Fruit fly (Drosophila melanogaster) whole organism, embryonic: Measurements from ENCODE around the gene nuf.

ENCODE experiments used
- Adf1 ChIP-seq: fragments of 200-800 bp; sonication (Bioruptor generic); IDR thresholded peaks from 2 replicates; pipeline ENCODE4 v1.3.6; 2022; ENCODE audit warnings: missing biosample characterization, missing genetic modification characterization
- Atf6 ChIP-seq: fragments of 200-800 bp; sonication (Bioruptor generic); IDR thresholded peaks from 2 replicates; pipeline ENCODE4 v1.3.6; 2022; ENCODE audit warnings: missing biosample characterization, missing genetic modification characterization
- CG10267 ChIP-seq: fragments of 200-800 bp; sonication (Bioruptor generic); optimal IDR thresholded peaks from 2 replicates; lab custom pipeline; 2018; ENCODE audit warnings: missing biosample characterization, mild to moderate bottlenecking, missing genetic modification characterization, moderate library complexity
- CG10565 ChIP-seq: fragments of 200-800 bp; sonication (Bioruptor generic); optimal IDR thresholded peaks from 3 replicates; lab custom pipeline; 2016; ENCODE audit warnings: missing biosample characterization, mild to moderate bottlenecking, missing genetic modification characterization
- CG11093 ChIP-seq: fragments of 200-800 bp; sonication (Bioruptor generic); IDR thresholded peaks from 3 replicates; pipeline ENCODE4 v1.3.6; 2022; ENCODE audit warnings: missing biosample characterization, missing genetic modification characterization
- CG12236 ChIP-seq: fragments of 200-800 bp; sonication (Bioruptor generic); optimal IDR thresholded peaks from 2 replicates; lab custom pipeline; 2016; ENCODE audit warnings: missing biosample characterization, missing genetic modification characterization
- CG12769 ChIP-seq: fragments of 200-800 bp; sonication (Bioruptor generic); optimal IDR thresholded peaks from 2 replicates; lab custom pipeline; 2019; ENCODE audit warnings: missing biosample characterization, mild to moderate bottlenecking, missing genetic modification characterization, moderate library complexity
- CG15479 ChIP-seq: fragments of 200-800 bp; sonication (Bioruptor generic); optimal IDR thresholded peaks from 3 replicates; lab custom pipeline; 2019; ENCODE audit warnings: missing biosample characterization, mild to moderate bottlenecking, missing genetic modification characterization, moderate library complexity
- CG16813 ChIP-seq: fragments of 200-800 bp; sonication (Bioruptor generic); IDR thresholded peaks from 3 replicates; pipeline ENCODE4 v1.3.6; 2022; ENCODE audit warnings: missing biosample characterization, missing genetic modification characterization; ENCODE audit not compliant: partially characterized antibody
- CG17568 ChIP-seq: fragments of 200-800 bp; sonication (Bioruptor generic); optimal IDR thresholded peaks from 2 replicates; lab custom pipeline; 2018; ENCODE audit warnings: missing biosample characterization, mild to moderate bottlenecking, missing genetic modification characterization, moderate library complexity
- CG17912 ChIP-seq: fragments of 200-800 bp; sonication (Bioruptor generic); optimal IDR thresholded peaks from 2 replicates; lab custom pipeline; 2018; ENCODE audit warnings: missing biosample characterization, mild to moderate bottlenecking, missing genetic modification characterization
- CG31441 ChIP-seq: fragments of 200-800 bp; sonication (Bioruptor generic); IDR thresholded peaks from 2 replicates; pipeline ENCODE4 v1.3.6; 2022; ENCODE audit warnings: missing biosample characterization, missing genetic modification characterization
- CG32532 ChIP-seq: fragments of 200-800 bp; sonication (Bioruptor generic); IDR thresholded peaks from 2 replicates; pipeline ENCODE4 v1.3.6; 2022; ENCODE audit warnings: missing biosample characterization, missing genetic modification characterization
- CG3726 ChIP-seq: fragments of 200-800 bp; sonication (Bioruptor generic); IDR thresholded peaks from 3 replicates; pipeline ENCODE4, ENCODE4 v1.3.6; 2022; ENCODE audit warnings: missing biosample characterization, missing genetic modification characterization
- CG3847 ChIP-seq: fragments of 200-800 bp; sonication (Bioruptor generic); IDR thresholded peaks from 2 replicates; pipeline ENCODE4 v1.3.6; 2022; ENCODE audit warnings: missing biosample characterization, missing genetic modification characterization
- CG4730 ChIP-seq: fragments of 200-800 bp; sonication (Bioruptor generic); IDR thresholded peaks from 2 replicates; pipeline ENCODE4 v1.3.6; 2022; ENCODE audit warnings: missing biosample characterization, missing genetic modification characterization
- CG6683 ChIP-seq: fragments of 200-800 bp; sonication (Bioruptor generic); optimal IDR thresholded peaks from 2 replicates; lab custom pipeline; 2017; ENCODE audit warnings: missing biosample characterization, mild to moderate bottlenecking, missing genetic modification characterization, missing genetic modification reagents
- CG6791 ChIP-seq: fragments of 200-800 bp; sonication (Bioruptor generic); IDR thresholded peaks from 3 replicates; pipeline ENCODE4 v1.3.6; 2022; ENCODE audit warnings: missing biosample characterization, missing genetic modification characterization; ENCODE audit not compliant: partially characterized antibody
- CG7372 ChIP-seq: fragments of 200-800 bp; sonication (Bioruptor generic); IDR thresholded peaks from 2 replicates; pipeline ENCODE4 v1.3.6; 2022; ENCODE audit warnings: missing biosample characterization, missing genetic modification characterization
- CG9876 ChIP-seq: fragments of 200-800 bp; sonication (Bioruptor generic); optimal IDR thresholded peaks from 2 replicates; lab custom pipeline; 2016; ENCODE audit warnings: missing biosample characterization, missing genetic modification characterization
- Dip2 ChIP-seq: fragments of 200-800 bp; sonication (Bioruptor generic); IDR thresholded peaks from 2 replicates; pipeline ENCODE4 v1.3.6; 2022; ENCODE audit warnings: missing biosample characterization, missing genetic modification characterization
- Gsc ChIP-seq: fragments of 200-800 bp; sonication (Bioruptor generic); IDR thresholded peaks from 2 replicates; pipeline ENCODE4 v1.3.6; 2022; ENCODE audit warnings: missing biosample characterization, missing genetic modification characterization
- HmgD ChIP-seq: fragments of 200-800 bp; sonication (Bioruptor generic); optimal IDR thresholded peaks from 3 replicates; lab custom pipeline; 2016; ENCODE audit warnings: missing biosample characterization, missing genetic modification characterization
- Med ChIP-seq: fragments of 200-800 bp; sonication (Bioruptor generic); peaks from one replicate; lab custom pipeline; 2016; ENCODE audit warnings: missing biosample characterization, missing genetic modification characterization, mild to moderate bottlenecking, inconsistent platforms, moderate library complexity
- Mrtf ChIP-seq: fragments of 200-800 bp; sonication (Bioruptor generic); IDR thresholded peaks from 3 replicates; pipeline ENCODE4 v1.3.6; 2022; ENCODE audit warnings: missing biosample characterization, missing genetic modification characterization
- Rfx ChIP-seq: fragments of 200-800 bp; sonication (Bioruptor generic); IDR thresholded peaks from 2 replicates; pipeline ENCODE4 v1.3.6; 2022; ENCODE audit warnings: missing biosample characterization, missing genetic modification characterization
- Spps ChIP-seq: fragments of 200-800 bp; sonication (Bioruptor generic); optimal IDR thresholded peaks from 2 replicates; lab custom pipeline; 2018; ENCODE audit warnings: missing biosample characterization, mild to moderate bottlenecking, missing genetic modification characterization
- Trl ChIP-seq, 3 experiments: fragments of >200 bp in 2 of 3; fragments of 200-800 bp in 1 of 3; sonication (Bioruptor generic) in 1 of 3; optimal IDR thresholded peaks; 2 replicates in 1 of 3; 3 replicates in 2 of 3; lab custom pipeline; 2016 to 2017; ENCODE audit warnings: missing biosample characterization in 1 of 3, missing genetic modification characterization in 1 of 3
- ab ChIP-seq: fragments of 200-800 bp; sonication (Bioruptor generic); optimal IDR thresholded peaks from 2 replicates; lab custom pipeline; 2016; ENCODE audit warnings: missing biosample characterization, missing genetic modification characterization
- bigmax ChIP-seq: fragments of 200-800 bp; sonication (Bioruptor generic); optimal IDR thresholded peaks from 2 replicates; lab custom pipeline; 2018; ENCODE audit warnings: missing biosample characterization, mild to moderate bottlenecking, missing genetic modification characterization
- cg ChIP-seq: fragments of 200-800 bp; sonication (Bioruptor generic); optimal IDR thresholded peaks from 3 replicates; lab custom pipeline; 2019; ENCODE audit warnings: missing biosample characterization, mild to moderate bottlenecking, missing genetic modification characterization, moderate library complexity
- chif ChIP-seq, 2 experiments: fragments of 200-800 bp; sonication (Bioruptor generic); optimal IDR thresholded peaks; 3 replicates each; lab custom pipeline; 2016; ENCODE audit warnings: missing biosample characterization in 2 of 2, missing genetic modification characterization in 2 of 2
- dmrt99B ChIP-seq: fragments of 200-800 bp; sonication (Bioruptor generic); optimal IDR thresholded peaks from 2 replicates; lab custom pipeline; 2018; ENCODE audit warnings: missing biosample characterization, mild to moderate bottlenecking, missing genetic modification characterization, moderate library complexity
- en ChIP-seq: fragments of 200-800 bp; sonication (Bioruptor generic); optimal IDR thresholded peaks from 2 replicates; lab custom pipeline; 2016; ENCODE audit warnings: missing biosample characterization, missing genetic modification characterization
- fu2 ChIP-seq: fragments of 200-800 bp; sonication (Bioruptor generic); optimal IDR thresholded peaks from 2 replicates; lab custom pipeline; 2016; ENCODE audit warnings: missing biosample characterization, missing genetic modification characterization
- hb ChIP-seq: fragments of 200-800 bp; sonication (Bioruptor generic); IDR thresholded peaks from 3 replicates; pipeline ENCODE4 v1.3.6; 2022; ENCODE audit warnings: missing biosample characterization, missing genetic modification characterization; ENCODE audit not compliant: partially characterized antibody
- mirr ChIP-seq: fragments of 200-800 bp; sonication (Bioruptor generic); optimal IDR thresholded peaks from 3 replicates; lab custom pipeline; 2018; ENCODE audit warnings: missing biosample characterization, mild to moderate bottlenecking, missing genetic modification characterization
- nau ChIP-seq: fragments of 200-800 bp; sonication (Bioruptor generic); optimal IDR thresholded peaks from 3 replicates; lab custom pipeline; 2017; ENCODE audit warnings: missing biosample characterization, mild to moderate bottlenecking, missing genetic modification characterization, missing genetic modification reagents
- nerfin-1 ChIP-seq: fragments of 200-800 bp; sonication (Bioruptor generic); optimal IDR thresholded peaks from 3 replicates; lab custom pipeline; 2019; ENCODE audit warnings: missing biosample characterization, mild to moderate bottlenecking, missing genetic modification characterization, moderate library complexity
- otp ChIP-seq: fragments of 200-800 bp; sonication (Bioruptor generic); IDR thresholded peaks from 3 replicates; pipeline ENCODE4, ENCODE4 v1.3.6; 2022; ENCODE audit warnings: missing biosample characterization, missing genetic modification characterization
- pnt ChIP-seq: fragments of 200-800 bp; sonication (Bioruptor generic); optimal IDR thresholded peaks from 3 replicates; lab custom pipeline; 2016; ENCODE audit warnings: missing biosample characterization, missing genetic modification characterization
- pros ChIP-seq: fragments of 200-800 bp; sonication (Bioruptor generic); optimal IDR thresholded peaks from 3 replicates; lab custom pipeline; 2019; ENCODE audit warnings: missing biosample characterization, mild to moderate bottlenecking, missing genetic modification characterization, moderate library complexity
- ranshi ChIP-seq: fragments of 200-800 bp; sonication (Bioruptor generic); IDR thresholded peaks from 2 replicates; pipeline ENCODE4 v1.3.6; 2022; ENCODE audit warnings: missing biosample characterization, missing genetic modification characterization
- row ChIP-seq: fragments of 200-800 bp; sonication (Bioruptor generic); IDR thresholded peaks from 3 replicates; pipeline ENCODE4 v1.3.6; 2022; ENCODE audit warnings: missing biosample characterization, missing genetic modification characterization
- shn ChIP-seq: fragments of 200-800 bp; sonication (Bioruptor generic); optimal IDR thresholded peaks from 3 replicates; lab custom pipeline; 2016; ENCODE audit warnings: missing biosample characterization, missing genetic modification characterization
- sob ChIP-seq: fragments of 200-800 bp; sonication (Bioruptor generic); IDR thresholded peaks from 2 replicates; pipeline ENCODE4 v1.3.6; 2022; ENCODE audit warnings: missing biosample characterization, missing genetic modification characterization
- tio ChIP-seq: fragments of 200-800 bp; sonication (Bioruptor generic); optimal IDR thresholded peaks from 2 replicates; lab custom pipeline; 2017; ENCODE audit warnings: missing biosample characterization, missing genetic modification characterization, inconsistent platforms
- tx ChIP-seq: fragments of 200-800 bp; sonication (Bioruptor generic); optimal IDR thresholded peaks from 2 replicates; lab custom pipeline; 2016; ENCODE audit warnings: missing biosample characterization, missing genetic modification characterization
- wdn ChIP-seq: fragments of 200-800 bp; sonication (Bioruptor generic); IDR thresholded peaks from 2 replicates; pipeline ENCODE4 v1.3.6; 2022; ENCODE audit warnings: missing biosample characterization, missing genetic modification characterization
- z ChIP-seq: fragments of 200-800 bp; sonication (Bioruptor generic); IDR thresholded peaks from 3 replicates; pipeline ENCODE4 v1.3.6; 2022; ENCODE audit warnings: missing biosample characterization, missing genetic modification characterization

The nuf gene

dm6 chr3L:14172174-14172940 lies 18.3 kb upstream of the nuf start (continued):
- TF ChIP-seq otp (GFP tag; lab: Robert Waterston, UW) (no peak), Trl (optimal IDR thresholded peaks at IDR 0.05; lab: Kevin White, UChicago) (no peak), Trl (GFP tag; optimal IDR thresholded peaks at IDR 0.05; lab: Kevin White, UChicago) (no peak), CG6683 (GFP tag; lab: Kevin White, UChicago) (no peak), shn (GFP tag; lab: Kevin White, UChicago) (no peak), sob (GFP tag; lab: Robert Waterston, UW) (no peak), CG12236 (GFP tag; lab: Kevin White, UChicago) (no peak), Dip2 (GFP tag; lab: Robert Waterston, UW) (no peak), Atf6 (GFP tag; lab: Robert Waterston, UW) (no peak), CG17568 (GFP tag; lab: Kevin White, UChicago) (no peak), CG31441 (GFP tag; lab: Robert Waterston, UW) (peak; percentile 53; the same call in 1 of the 2 replicates), CG4730 (GFP tag; lab: Robert Waterston, UW) (no peak), CG10565 (no peak), cg (no peak), row (peak; percentile 50; the same call in 2 of the 3 replicates), Rfx (no peak), CG15479 (GFP tag; lab: Kevin White, UChicago) (no peak), Gsc (GFP tag; lab: Robert Waterston, UW) (no peak), Adf1 (GFP tag; lab: Robert Waterston, UW) (no peak), dmrt99B (peak; percentile 66), ab (GFP tag; lab: Kevin White, UChicago) (no peak), CG6791 (GFP tag; lab: Robert Waterston, UW) (no peak), Spps (tag; lab: Kevin White, UChicago) (peak; percentile 47), ranshi (GFP tag; lab: Robert Waterston, UW) (no peak), CG12769 (tag; lab: Kevin White, UChicago) (no peak), wdn (no peak), CG10267 (peak; percentile 56), hb (no peak), CG17912 (GFP tag; lab: Kevin White, UChicago) (no peak), CG3847 (no peak), Med (peak; percentile 30), CG3726 (GFP tag; lab: Robert Waterston, UW) (no peak), Mrtf (no peak), bigmax (GFP tag; lab: Kevin White, UChicago) (no peak), pnt (GFP tag; lab: Kevin White, UChicago) (no peak), CG7372 (peak; percentile 69; the same call in 1 of the 2 replicates), CG9876 (GFP tag; lab: Kevin White, UChicago) (no peak), fu2 (GFP tag; lab: Kevin White, UChicago) (no peak), mirr (GFP tag; lab: Kevin White, UChicago) (no peak), en (GFP tag; lab: Kevin White, UChicago) (no peak), CG32532 (GFP tag; lab: Robert Waterston, UW) (no peak), HmgD (GFP tag; lab: Kevin White, UChicago) (no peak), pros (peak; percentile 7), tio (GFP tag; lab: Kevin White, UChicago) (no peak), CG16813 (GFP tag; lab: Robert Waterston, UW) (peak; percentile 46; the same call in 1 of the 3 replicates), nau (GFP tag; lab: Kevin White, UChicago) (peak; percentile 31), nerfin-1 (tag; lab: Kevin White, UChicago) (peak; percentile 48), tx (GFP tag; lab: Kevin White, UChicago) (no peak), CG11093 (GFP tag; lab: Robert Waterston, UW) (no peak), z (no peak), chif (GFP tag; optimal IDR thresholded peaks at IDR 0.05; lab: Kevin White, UChicago) (peak in 1 of 2 experiments; percentile 62)
